Fruit fly (Drosophila melanogaster) whole organism, embryonic: ENCODE results near the gene net.
A peak's percentile ranks its signal among the peaks of the same experiment; 100 is the strongest.

Source experiments
- CG11247 ChIP-seq: fragments of 200-800 bp; sonication (Bioruptor generic); IDR thresholded peaks from 2 replicates; pipeline ENCODE4 v1.3.6; 2022; ENCODE audit warnings: missing biosample characterization, missing genetic modification characterization
- CG12391 ChIP-seq: fragments of 200-800 bp; sonication (Bioruptor generic); optimal IDR thresholded peaks from 3 replicates; lab custom pipeline; 2018; ENCODE audit warnings: missing biosample characterization, mild to moderate bottlenecking, missing genetic modification characterization, moderate library complexity
- CG14441 ChIP-seq: fragments of 200-800 bp; sonication (Bioruptor generic); IDR thresholded peaks from 2 replicates; pipeline ENCODE4 v1.3.6; 2022; ENCODE audit warnings: missing biosample characterization, missing genetic modification characterization
- CG15011 ChIP-seq: fragments of 200-800 bp; sonication (Bioruptor generic); optimal IDR thresholded peaks from 3 replicates; lab custom pipeline; 2018; ENCODE audit warnings: missing biosample characterization, mild to moderate bottlenecking, missing genetic modification characterization
- CG15696 ChIP-seq: fragments of 200-800 bp; sonication (Bioruptor generic); optimal IDR thresholded peaks from 2 replicates; lab custom pipeline; 2019; ENCODE audit warnings: missing biosample characterization, mild to moderate bottlenecking, missing genetic modification characterization, moderate library complexity
- CG1832 ChIP-seq: fragments of 200-800 bp; sonication (Bioruptor generic); optimal IDR thresholded peaks from 2 replicates; lab custom pipeline; 2017; ENCODE audit warnings: missing biosample characterization, mild to moderate bottlenecking, missing genetic modification characterization, inconsistent platforms
- CG2120 ChIP-seq: fragments of 200-800 bp; sonication (Bioruptor generic); optimal IDR thresholded peaks from 3 replicates; lab custom pipeline; 2016; ENCODE audit warnings: missing biosample characterization, missing genetic modification characterization
- CG2199 ChIP-seq: fragments of 200-800 bp; sonication (Bioruptor generic); IDR thresholded peaks from 3 replicates; pipeline ENCODE4 v1.3.6; 2022; ENCODE audit warnings: missing biosample characterization, missing genetic modification characterization
- CG3281 ChIP-seq: fragments of 200-800 bp; sonication (Bioruptor generic); optimal IDR thresholded peaks from 3 replicates; lab custom pipeline; 2017; ENCODE audit warnings: missing biosample characterization, mild to moderate bottlenecking, missing genetic modification characterization
- CG4282 ChIP-seq: fragments of 200-800 bp; sonication (Bioruptor generic); optimal IDR thresholded peaks from 2 replicates; lab custom pipeline; 2016; ENCODE audit warnings: missing biosample characterization, missing genetic modification characterization
- CG8359 ChIP-seq: fragments of 200-800 bp; sonication (Bioruptor generic); optimal IDR thresholded peaks from 2 replicates; lab custom pipeline; 2017; ENCODE audit warnings: missing biosample characterization, mild to moderate bottlenecking, missing genetic modification characterization, borderline replicate concordance
- CG8388 ChIP-seq: fragments of 200-800 bp; sonication (Bioruptor generic); optimal IDR thresholded peaks from 2 replicates; lab custom pipeline; 2019; ENCODE audit warnings: missing biosample characterization, mild to moderate bottlenecking, missing genetic modification characterization, moderate library complexity
- CG8765 ChIP-seq: fragments of 200-800 bp; sonication (Bioruptor generic); IDR thresholded peaks from 2 replicates; pipeline ENCODE4 v1.3.6; 2022; ENCODE audit warnings: missing biosample characterization, missing genetic modification characterization
- CG9437 ChIP-seq: fragments of 200-800 bp; sonication (Bioruptor generic); optimal IDR thresholded peaks from 2 replicates; lab custom pipeline; 2018; ENCODE audit warnings: missing biosample characterization, mild to moderate bottlenecking, missing genetic modification characterization
- CTCF ChIP-seq: fragments of 200-800 bp; sonication (Bioruptor generic); optimal IDR thresholded peaks from 2 replicates; lab custom pipeline; 2017; ENCODE audit warnings: missing biosample characterization, mild to moderate bottlenecking, missing genetic modification characterization, moderate library complexity
- Dek ChIP-seq: fragments of 200-800 bp; sonication (Bioruptor generic); optimal IDR thresholded peaks from 3 replicates; lab custom pipeline; 2019; ENCODE audit warnings: missing biosample characterization, mild to moderate bottlenecking, missing genetic modification characterization, moderate library complexity
- Dll ChIP-seq: fragments of 200-800 bp; sonication (Bioruptor generic); IDR thresholded peaks from 4 replicates; pipeline ENCODE4 v1.3.6; 2022; ENCODE audit warnings: missing biosample characterization, missing genetic modification characterization; ENCODE audit not compliant: partially characterized antibody
- Drgx ChIP-seq: fragments of 200-800 bp; sonication (Bioruptor generic); IDR thresholded peaks from 2 replicates; pipeline ENCODE4 v1.3.6; 2022; ENCODE audit warnings: missing biosample characterization, missing genetic modification characterization
- ERR ChIP-seq: fragments of 200-800 bp; sonication (Bioruptor generic); optimal IDR thresholded peaks from 2 replicates; lab custom pipeline; 2016; ENCODE audit warnings: missing biosample characterization, missing genetic modification characterization
- Eip74EF ChIP-seq, 2 experiments: fragments of 200-800 bp in 1 of 2; fragments of >200 bp in 1 of 2; sonication (Bioruptor generic) in 1 of 2; optimal IDR thresholded peaks; 2 replicates each; lab custom pipeline; 2017 to 2019; ENCODE audit warnings: missing biosample characterization in 2 of 2, missing genetic modification characterization in 2 of 2, mild to moderate bottlenecking in 1 of 2, moderate library complexity in 1 of 2
- Elba2 ChIP-seq: fragments of 200-800 bp; sonication (Bioruptor generic); optimal IDR thresholded peaks from 3 replicates; lab custom pipeline; 2016; ENCODE audit warnings: missing biosample characterization, missing genetic modification characterization
- Ets65A ChIP-seq: fragments of 200-800 bp; sonication (Bioruptor generic); peaks from one replicate; lab custom pipeline; 2016; ENCODE audit warnings: missing biosample characterization, missing genetic modification characterization
- Fer2 ChIP-seq: fragments of 200-800 bp; sonication (Bioruptor generic); optimal IDR thresholded peaks from 2 replicates; lab custom pipeline; 2018; ENCODE audit warnings: missing biosample characterization, mild to moderate bottlenecking, missing genetic modification characterization, moderate library complexity
- Nf-YA ChIP-seq: fragments of 200-800 bp; sonication (Bioruptor generic); IDR thresholded peaks from 2 replicates; pipeline ENCODE4 v1.3.6; 2022; ENCODE audit warnings: missing biosample characterization, missing genetic modification characterization
- bsh ChIP-seq, 2 experiments: fragments of 200-800 bp; sonication (Bioruptor generic); optimal IDR thresholded peaks; 2 replicates each; lab custom pipeline; 2017 to 2018; ENCODE audit warnings: mild to moderate bottlenecking in 2 of 2, missing biosample characterization in 2 of 2, missing genetic modification characterization in 2 of 2, moderate library complexity in 1 of 2
- cg ChIP-seq: fragments of 200-800 bp; sonication (Bioruptor generic); optimal IDR thresholded peaks from 3 replicates; lab custom pipeline; 2019; ENCODE audit warnings: missing biosample characterization, mild to moderate bottlenecking, missing genetic modification characterization, moderate library complexity
- fd64A ChIP-seq: fragments of 200-800 bp; sonication (Bioruptor generic); optimal IDR thresholded peaks from 3 replicates; lab custom pipeline; 2018; ENCODE audit warnings: missing biosample characterization, mild to moderate bottlenecking, missing genetic modification characterization
- klu ChIP-seq: fragments of 200-800 bp; sonication (Bioruptor generic); IDR thresholded peaks from 2 replicates; pipeline ENCODE4 v1.3.6; 2022; ENCODE audit warnings: missing biosample characterization, missing genetic modification characterization
- lov ChIP-seq, 2 experiments: fragments of 200-800 bp in 1 of 2; fragments of >200 bp in 1 of 2; sonication (Bioruptor generic) in 1 of 2; IDR thresholded peaks in 1 of 2; optimal IDR thresholded peaks in 1 of 2; 2 replicates in 1 of 2; 3 replicates in 1 of 2; pipeline versions ENCODE4 v1.3.6 to Lab custom; 2017 to 2022; ENCODE audit warnings: missing biosample characterization in 1 of 2, missing genetic modification characterization in 1 of 2
- mld ChIP-seq: fragments of 200-800 bp; sonication (Bioruptor generic); IDR thresholded peaks from 3 replicates; pipeline ENCODE4 v1.3.6; 2022; ENCODE audit warnings: missing biosample characterization, missing genetic modification characterization; ENCODE audit not compliant: partially characterized antibody
- org-1 ChIP-seq: fragments of 200-800 bp; sonication (Bioruptor generic); optimal IDR thresholded peaks from 2 replicates; lab custom pipeline; 2017; ENCODE audit warnings: missing biosample characterization, missing genetic modification characterization
- pfk ChIP-seq: fragments of 200-800 bp; sonication (Bioruptor generic); optimal IDR thresholded peaks from 2 replicates; lab custom pipeline; 2018; ENCODE audit warnings: missing biosample characterization, mild to moderate bottlenecking, missing genetic modification characterization, moderate library complexity
- run ChIP-seq: fragments of 200-800 bp; sonication (Bioruptor generic); optimal IDR thresholded peaks from 3 replicates; lab custom pipeline; 2018; ENCODE audit warnings: missing biosample characterization, mild to moderate bottlenecking, missing genetic modification characterization
- sqz ChIP-seq: fragments of 200-800 bp; sonication (Bioruptor generic); optimal IDR thresholded peaks from 3 replicates; lab custom pipeline; 2018; ENCODE audit warnings: missing biosample characterization, mild to moderate bottlenecking, missing genetic modification characterization
- sr ChIP-seq: fragments of 200-800 bp; sonication (Bioruptor generic); IDR thresholded peaks from 3 replicates; pipeline ENCODE4 v1.3.6; 2022; ENCODE audit warnings: missing biosample characterization, missing genetic modification characterization
- tio ChIP-seq: fragments of 200-800 bp; sonication (Bioruptor generic); optimal IDR thresholded peaks from 2 replicates; lab custom pipeline; 2017; ENCODE audit warnings: missing biosample characterization, missing genetic modification characterization, inconsistent platforms
- tna ChIP-seq: fragments of 200-800 bp; sonication (Bioruptor generic); IDR thresholded peaks from 2 replicates; pipeline ENCODE4 v1.3.6; 2022; ENCODE audit warnings: missing biosample characterization, missing genetic modification characterization; ENCODE audit not compliant: partially characterized antibody
- trem ChIP-seq: fragments of 200-800 bp; optimal IDR thresholded peaks from 3 replicates; lab custom pipeline; 2019; ENCODE audit warnings: missing biosample characterization, mild to moderate bottlenecking, missing genetic modification characterization, moderate library complexity
- wek ChIP-seq: fragments of 200-800 bp; sonication (Bioruptor generic); optimal IDR thresholded peaks from 3 replicates; lab custom pipeline; 2018; ENCODE audit warnings: missing biosample characterization, mild to moderate bottlenecking, missing genetic modification characterization, moderate library complexity

net gene

DNA sequence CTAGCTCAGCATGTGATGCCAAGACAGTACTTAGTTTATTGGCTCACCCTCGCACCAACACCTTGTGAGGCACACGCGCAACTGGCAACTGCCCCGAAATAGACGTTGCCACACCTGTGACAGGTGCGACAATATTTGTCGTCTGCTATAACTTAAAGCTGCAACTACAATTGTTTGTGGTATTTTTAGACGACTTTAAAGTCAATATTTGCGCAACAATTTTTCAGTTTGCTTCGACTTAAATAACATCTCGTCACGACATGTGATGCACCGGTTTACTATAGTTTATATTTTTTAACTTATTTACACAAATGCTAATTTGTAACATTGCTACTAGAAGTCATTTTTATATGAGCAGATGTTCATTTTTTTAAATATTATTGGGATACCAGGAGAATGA is 6.0 kb downstream of the net start (continued):
- no peak for TF ChIP-seq CG15696
- TF ChIP-seq org-1 (GFP tag; lab: Kevin White, UChicago): peak; percentile 61
- TF ChIP-seq CG8359: peak; percentile 38
- peak; percentile 36 for TF ChIP-seq CTCF (GFP tag; lab: Kevin White, UChicago)
- TF ChIP-seq Fer2: no peak
- TF ChIP-seq Eip74EF (GFP tag; optimal IDR thresholded peaks at IDR 0.05; lab: Kevin White, UChicago): peak in 1 of 2 experiments; percentile 46
- no peak for TF ChIP-seq CG4282 (GFP tag; lab: Kevin White, UChicago)
- peak; percentile 39 for TF ChIP-seq sqz (GFP tag; lab: Kevin White, UChicago)
- peak; percentile 79 for TF ChIP-seq wek (GFP tag; lab: Kevin White, UChicago)
- no peak for TF ChIP-seq sr (GFP tag; lab: Robert Waterston, UW)
- TF ChIP-seq bsh (GFP tag; optimal IDR thresholded peaks at IDR 0.05; lab: Kevin White, UChicago): peak in 1 of 2 experiments; percentile 32

DNA sequence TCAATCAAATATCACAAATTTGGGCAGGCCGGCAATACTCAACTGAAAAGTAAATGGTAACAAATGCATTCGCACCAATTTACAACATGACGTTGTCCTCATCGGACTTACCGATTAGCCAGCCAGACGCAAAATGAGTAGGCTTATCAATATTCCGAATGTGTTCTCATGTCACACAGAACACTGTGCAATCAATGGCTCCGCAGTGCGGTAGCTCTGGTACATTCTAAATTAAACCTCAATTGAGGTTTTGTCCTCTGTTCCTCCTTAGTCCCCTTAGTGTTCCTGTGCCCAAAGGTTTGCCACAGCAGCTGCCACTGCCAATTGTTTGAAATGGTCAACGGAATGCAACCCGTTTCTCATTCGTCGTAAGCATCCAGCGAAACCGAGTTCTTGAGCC is 8.4 kb downstream of the net start:
- TF ChIP-seq CG2120 (GFP tag; lab: Kevin White, UChicago) (no peak), lov (optimal IDR thresholded peaks at IDR 0.05; lab: Kevin White, UChicago) (no peak), lov (GFP tag; IDR thresholded peaks at IDR 0.05; lab: Robert Waterston, UW) (0 out of 3 replicates have a peak, but pooled peaks have one; percentile 28), ERR (GFP tag; lab: Kevin White, UChicago) (no peak), Dll (GFP tag; lab: Robert Waterston, UW) (no peak), pfk (GFP tag; lab: Kevin White, UChicago) (no peak), CG1832 (GFP tag; lab: Kevin White, UChicago) (no peak), Drgx (GFP tag; lab: Robert Waterston, UW) (no peak), Nf-YA (GFP tag; lab: Robert Waterston, UW) (no peak), Dek (tag; lab: Kevin White, UChicago) (no peak), CG2199 (GFP tag; lab: Robert Waterston, UW) (0 out of 3 replicates have a peak, but pooled peaks have one; percentile 77), Ets65A (GFP tag; lab: Kevin White, UChicago) (peak; percentile 4), cg (GFP tag; lab: Kevin White, UChicago) (no peak), tio (GFP tag; lab: Kevin White, UChicago) (no peak), CG8765 (GFP tag; lab: Robert Waterston, UW) (no peak)

DNA sequence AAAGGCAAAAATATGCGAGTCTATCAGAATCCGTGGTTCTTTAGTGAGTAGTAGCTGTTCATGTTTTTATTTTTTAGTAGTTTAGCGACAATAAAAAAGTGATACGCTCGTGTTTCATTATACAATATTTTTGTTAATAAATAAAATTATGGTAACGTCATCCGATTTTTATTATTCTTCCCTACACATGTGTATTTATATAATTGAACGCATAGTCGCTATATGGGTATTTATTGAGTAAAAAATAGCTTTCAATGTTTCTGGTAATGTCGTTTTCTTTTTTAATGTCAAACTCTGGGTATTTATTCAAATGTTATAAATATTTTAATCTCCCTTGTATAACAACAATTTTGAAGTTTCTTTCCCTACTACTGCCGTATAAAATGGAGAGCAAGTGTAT is 11.1 kb downstream of the net start, which contains the start of gene CG11374:
Gene CG11374, plus strand, starts transcription at position 301 of the 400 bp plus-strand sequence.
- TF ChIP-seq Elba2 (GFP tag; lab: Kevin White, UChicago): no peak
- no peak for TF ChIP-seq tna
- TF ChIP-seq CG9437: no peak
- TF ChIP-seq mld: no peak
- TF ChIP-seq klu (GFP tag; lab: Robert Waterston, UW): no peak
- no peak for TF ChIP-seq fd64A
- no peak for TF ChIP-seq trem
- TF ChIP-seq run (tag; lab: Kevin White, UChicago): no peak
- no peak for TF ChIP-seq CG12391 (tag; lab: Kevin White, UChicago)
- no peak for TF ChIP-seq CG3281 (GFP tag; lab: Kevin White, UChicago)
- TF ChIP-seq CG11247 (GFP tag; lab: Robert Waterston, UW): no peak
- no peak for TF ChIP-seq lov (optimal IDR thresholded peaks at IDR 0.05; lab: Kevin White, UChicago)
- TF ChIP-seq lov (GFP tag; IDR thresholded peaks at IDR 0.05; lab: Robert Waterston, UW): no peak
- TF ChIP-seq CG15011: no peak
- no peak for TF ChIP-seq CG8388
- TF ChIP-seq CG14441 (GFP tag; lab: Robert Waterston, UW): no peak
